Worm (Caenorhabditis elegans) whole organism, dauer: ENCODE data around the gene usp-14.

Experiments used
- unc-62 ChIP-seq: sonication (generic microtip); optimal IDR thresholded peaks from 2 replicates; lab custom pipeline; 2017; ENCODE audit warnings: missing biosample characterization, missing genetic modification reagents, missing genetic modification characterization

usp-14 gene

ce11 chrII:14488661-14489060 is at the start of gene usp-14:
usp-14 (minus strand) TSS chrII:14488688.
- TF ChIP-seq unc-62 = no peak

- TF ChIP-seq unc-62 = no peak
Measured at ce11 chrII:14537728-14538127, 49.2 kb upstream of the usp-14 start, which contains the start of the genes clec-147 and C04H5.7. clec-147 (minus strand) TSS chrII:14537828. C04H5.7 (plus strand) TSS chrII:14537946.

DNA sequence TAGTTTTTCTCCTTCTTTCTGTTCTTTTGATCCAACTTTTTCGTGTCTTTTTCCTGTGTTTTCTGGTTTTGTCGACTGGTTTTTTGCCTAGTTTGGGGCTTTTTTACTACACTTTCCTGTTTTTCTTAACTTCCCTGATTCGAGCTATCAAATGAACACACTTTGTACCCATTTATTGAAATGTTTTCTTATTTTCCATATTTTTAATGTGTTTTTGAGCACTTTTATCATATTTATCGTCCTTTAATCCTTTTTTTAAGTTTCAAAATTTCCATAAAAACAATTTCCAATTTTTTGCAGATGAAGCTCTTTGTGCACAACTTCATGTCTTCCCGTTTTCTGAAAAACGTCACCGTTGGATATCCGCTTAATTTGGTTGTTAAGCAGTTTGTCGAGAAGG is 45.5 kb upstream of the usp-14 start, which contains the start of gene C04H5.1:
TSS of gene C04H5.1 (plus strand) at position 301 of the 400 bp plus-strand sequence.
- no peak for TF ChIP-seq unc-62

DNA sequence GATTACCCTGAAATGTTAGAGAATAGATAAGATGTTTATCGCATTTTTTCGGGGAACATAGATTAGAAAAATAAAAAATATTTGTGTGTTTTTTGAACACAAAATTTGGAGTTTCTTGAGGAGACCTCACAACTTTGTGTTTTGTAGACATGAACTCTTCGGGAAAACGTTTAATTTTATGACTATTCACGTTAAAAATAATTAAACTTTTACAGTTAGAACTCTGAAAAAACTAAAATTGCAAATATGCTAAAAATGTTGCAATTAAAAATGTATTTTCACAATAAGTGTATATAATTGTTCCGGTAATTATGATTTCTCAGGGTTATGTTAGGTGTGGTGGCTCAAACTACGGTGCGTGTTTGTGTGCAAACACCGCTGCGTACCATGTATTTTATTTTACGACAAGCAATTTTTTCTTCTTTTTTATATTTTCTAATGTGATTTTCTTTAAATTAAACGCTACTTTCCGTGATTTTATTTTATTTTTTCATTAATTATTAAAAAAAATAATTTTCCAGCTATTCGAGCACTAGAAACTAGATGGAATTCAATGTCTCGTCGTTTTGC is 39.8 kb upstream of the usp-14 start, which contains the start of the genes F57C2.5 and spat-1:
TSS of gene F57C2.5 (minus strand) at position 7 of the 570 bp plus-strand sequence.
TSS of gene spat-1 (plus strand) at position 520 of the 570 bp plus-strand sequence.
- TF ChIP-seq unc-62 = no peak

- TF ChIP-seq unc-62 = no peak
Measured at ce11 chrII:14527104-14527503, 38.6 kb upstream of the usp-14 start.

ce11 chrII:14525013-14525412 is 36.5 kb upstream of the usp-14 start, which contains the start of gene F57C2.4:
F57C2.4 (plus strand) TSS chrII:14525313.
- no peak for TF ChIP-seq unc-62

DNA sequence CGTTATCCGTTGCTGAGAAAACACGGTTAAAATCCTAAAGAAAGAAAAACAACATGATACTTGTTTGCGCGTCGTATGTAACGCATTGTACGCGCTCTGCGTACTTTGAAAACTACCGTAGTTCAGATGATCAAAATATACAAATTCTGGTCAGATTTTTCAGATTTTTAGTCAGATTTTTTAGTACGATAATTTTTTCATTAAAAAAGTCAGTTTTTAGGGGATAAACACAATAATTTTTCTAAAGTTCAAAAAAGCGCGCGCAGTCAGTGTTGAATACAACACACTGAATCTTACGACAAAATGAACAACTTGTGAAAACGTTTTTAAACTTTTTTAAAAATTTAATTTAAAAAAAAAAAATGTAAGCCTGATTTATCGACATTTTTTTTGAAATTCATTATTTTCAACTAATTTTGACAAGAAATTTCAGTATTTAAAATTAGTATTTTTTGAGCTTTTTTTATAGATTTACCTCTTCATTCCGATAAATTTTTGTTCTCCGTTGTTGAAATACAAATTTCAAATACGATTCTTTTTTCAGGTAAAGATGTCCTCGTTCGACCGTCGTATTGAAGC is 35.2 kb upstream of the usp-14 start, which contains the start of gene pot-2:
TSS of gene pot-2 (plus strand) at position 529 of the 579 bp plus-strand sequence.
- TF ChIP-seq unc-62 = no peak

DNA sequence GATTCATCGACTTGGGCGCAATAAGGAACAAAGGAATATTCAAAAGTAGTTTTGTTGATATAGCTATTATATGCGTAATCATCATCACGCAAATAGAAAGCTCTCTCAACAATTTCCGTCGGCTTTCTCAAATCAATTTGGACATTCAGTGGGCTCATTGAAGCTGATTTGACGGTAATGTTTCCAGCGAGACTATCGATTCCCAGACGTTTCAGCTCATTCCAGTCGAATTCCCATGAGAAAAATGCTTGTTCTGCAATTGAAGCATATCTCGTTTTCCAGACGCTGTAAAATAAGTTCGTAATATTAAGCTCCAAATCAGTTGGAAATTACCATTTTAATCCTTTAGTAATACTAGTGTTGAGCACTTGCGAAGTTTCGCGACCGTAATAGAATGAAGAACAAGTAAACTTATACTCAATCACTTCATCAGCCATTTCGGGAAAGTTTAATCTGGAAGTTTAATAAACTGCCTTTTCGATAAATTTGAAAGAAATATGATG is 34.6 kb upstream of the usp-14 start, which contains the start of gene btb-20:
TSS of gene btb-20 (minus strand) at position 453 of the 503 bp plus-strand sequence.
- TF ChIP-seq unc-62 = no peak

ce11 chrII:14522037-14522436 is 33.5 kb upstream of the usp-14 start, which contains the start of gene btb-19:
btb-19 (minus strand) TSS chrII:14522137.
- no peak for TF ChIP-seq unc-62

- no peak for TF ChIP-seq unc-62
Measured at ce11 chrII:14515017-14515416, 26.5 kb upstream of the usp-14 start, which contains the start of gene K10H10.9. K10H10.9 (minus strand) TSS chrII:14515117.

DNA sequence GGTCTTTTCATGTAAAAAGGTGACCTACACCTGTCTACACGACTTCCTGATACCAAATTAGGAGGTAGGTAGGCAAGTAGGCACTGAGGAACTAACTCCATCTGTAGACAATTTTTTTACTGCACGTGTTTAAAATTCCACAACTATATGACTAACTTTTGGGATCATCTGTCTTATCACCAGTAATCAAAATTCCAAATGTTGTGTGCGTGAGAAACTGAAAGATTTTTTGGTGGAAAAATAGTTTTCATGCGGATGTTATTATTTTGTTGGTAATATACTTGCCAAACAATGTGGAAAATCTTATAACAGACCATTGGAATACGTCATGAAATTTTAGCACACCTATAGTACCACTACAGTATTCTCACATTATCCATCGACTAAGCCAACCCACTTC is 22.7 kb upstream of the usp-14 start, which contains the start of gene K10H10.13:
TSS of gene K10H10.13 (minus strand) at position 101 of the 400 bp plus-strand sequence.
- TF ChIP-seq unc-62 = no peak

DNA sequence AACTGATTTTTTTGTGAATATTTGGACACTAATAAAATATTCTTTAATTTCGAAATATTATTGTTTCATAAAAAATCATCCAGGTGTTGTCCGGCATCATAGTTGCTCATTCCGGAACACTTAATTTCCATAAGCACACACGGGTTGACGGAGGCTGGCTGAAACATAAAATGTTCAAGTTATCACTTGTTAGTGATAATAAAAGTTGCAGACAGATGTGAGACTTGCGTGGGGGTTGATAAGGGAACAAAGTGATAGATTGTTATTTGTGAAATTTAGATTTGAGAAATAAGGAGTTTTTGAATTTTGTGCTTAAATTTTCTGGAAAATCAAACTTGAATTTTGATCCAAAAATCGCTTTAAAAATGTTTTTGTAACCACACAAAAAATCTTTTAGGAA is 21.7 kb upstream of the usp-14 start:
- TF ChIP-seq unc-62 = no peak

ce11 chrII:14507563-14507962 is 19.1 kb upstream of the usp-14 start, which contains the start of the genes K10H10.7 and K10H10.10:
K10H10.7 (minus strand) TSS chrII:14507663.
K10H10.10 (plus strand) TSS chrII:14507766.
- TF ChIP-seq unc-62 = no peak

DNA sequence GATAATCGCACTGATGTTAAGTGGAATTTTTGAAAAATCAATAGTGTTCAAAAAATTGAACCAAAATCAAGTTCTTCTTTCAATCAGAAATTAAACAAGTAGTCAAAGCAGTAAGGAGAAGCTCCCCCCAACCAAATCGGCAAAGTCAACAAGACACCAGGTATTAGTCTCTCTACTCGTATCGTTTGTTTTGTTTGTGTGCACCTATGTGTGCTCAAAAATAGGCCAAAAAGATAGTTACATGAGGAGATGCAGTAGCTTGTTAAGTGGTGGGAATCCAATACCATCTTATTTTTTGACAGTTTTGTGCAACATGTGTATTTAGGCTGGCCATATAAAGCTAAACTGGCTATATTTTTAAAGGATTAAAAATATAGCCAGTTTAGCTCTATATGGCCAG is 17.8 kb upstream of the usp-14 start, which contains the start of gene K10H10.12:
TSS of gene K10H10.12 (minus strand) at position 101 of the 400 bp plus-strand sequence.
- no peak for TF ChIP-seq unc-62

ce11 chrII:14502997-14503396 is 14.5 kb upstream of the usp-14 start, which contains the start of gene K10H10.6:
K10H10.6 (plus strand) TSS chrII:14503297.
- TF ChIP-seq unc-62 = no peak

DNA sequence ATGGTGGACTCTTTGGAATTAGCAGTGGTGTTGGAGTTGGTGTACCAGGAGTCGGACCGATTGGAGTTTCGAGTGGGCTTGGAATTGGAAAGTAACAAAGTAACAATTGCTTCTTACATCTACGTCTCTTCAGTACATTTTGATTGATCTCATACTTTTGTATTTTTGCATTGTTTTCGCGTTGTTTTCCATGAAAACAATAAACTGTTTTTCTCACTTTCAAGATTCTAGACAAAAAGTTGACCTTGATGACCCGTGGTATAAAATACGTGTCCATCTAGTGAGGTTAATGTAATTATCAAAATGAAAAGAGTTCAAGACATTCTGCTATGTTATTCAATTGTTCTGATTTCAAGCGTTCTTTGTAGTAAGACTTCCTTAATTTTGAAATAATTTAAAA is 13.0 kb upstream of the usp-14 start, which contains the start of gene K10H10.5:
TSS of gene K10H10.5 (plus strand) at position 301 of the 400 bp plus-strand sequence.
- no peak for TF ChIP-seq unc-62

- TF ChIP-seq unc-62 = no peak
Measured at ce11 chrII:14500122-14500521, 11.6 kb upstream of the usp-14 start, which contains the start of gene K10H10.4. K10H10.4 (plus strand) TSS chrII:14500422.
